Worm (Caenorhabditis elegans): Measurements from ENCODE around the gene gex-2.

ce11 chrIV:563417-563816 is 9.2 kb upstream of the gex-2 start:
- TF ChIP-seq aly-1 (tag; optimal IDR thresholded peaks at IDR 0.05) (no peak), ama-1 (optimal IDR thresholded peaks at IDR 0.05) (no peak), flt-1 (GFP tag; IDR thresholded peaks at IDR 0.05) (no peak), sea-1 (GFP tag; conservative IDR thresholded peaks at IDR 0.05) (no peak), ets-7 (tag; optimal IDR thresholded peaks at IDR 0.05) (no peak), hmbx-1 (tag; optimal IDR thresholded peaks at IDR 0.05) (no peak), pes-1 (GFP tag; IDR thresholded peaks at IDR 0.05) (no peak), ceh-36 (tag; optimal IDR thresholded peaks at IDR 0.05) (no peak)

All from whole organism, early embryonic.